Worm (Caenorhabditis elegans) whole organism, midembryonic: Measurements from ENCODE around the gene cwp-5.

Experiments
- T22C8.4 ChIP-seq: fragments of 200-800 bp; sonication (Bioruptor generic); IDR thresholded peaks from 2 replicates; pipeline ENCODE4 v1.3.6; 2022; ENCODE audit warnings: missing genetic modification characterization, missing compliant biosample characterization
- flt-1 ChIP-seq: fragments of 200-800 bp; sonication (Bioruptor generic); IDR thresholded peaks from 2 replicates; pipeline ENCODE4 v1.3.6; 2022; ENCODE audit warnings: missing genetic modification characterization, missing compliant biosample characterization

- TF ChIP-seq T22C8.4 (GFP tag; lab: Robert Waterston, UW) (0 out of 2 replicates have a peak, but pooled peaks have one; percentile 21), flt-1 (GFP tag; lab: Robert Waterston, UW) (no peak; the same call in none of the 2 replicates)
These were observed 45.7 kb downstream of the cwp-5 start for ce11 chrX:13143762-13144732.
